Worm (Caenorhabditis elegans) whole organism, late embryonic: Measurements from ENCODE around the gene asp-12.

Source experiments
- C08G9.2 ChIP-seq: sonication (generic microtip); optimal IDR thresholded peaks from 2 replicates; lab custom pipeline; 2016; ENCODE audit warnings: mild to moderate bottlenecking, missing genetic modification characterization, moderate library complexity, missing compliant biosample characterization
- C38D4.7 ChIP-seq: fragments of 200-800 bp; sonication (Bioruptor generic); optimal IDR thresholded peaks from 2 replicates; lab custom pipeline; 2018; ENCODE audit warnings: mild to moderate bottlenecking, missing genetic modification characterization, moderate library complexity, missing compliant biosample characterization
- F13H6.1 ChIP-seq: sonication (generic microtip); optimal IDR thresholded peaks from 2 replicates; lab custom pipeline; 2016; ENCODE audit warnings: missing genetic modification characterization, missing compliant biosample characterization
- ceh-14 ChIP-seq: sonication (generic microtip); optimal IDR thresholded peaks from 2 replicates; lab custom pipeline; 2016; ENCODE audit warnings: missing genotype, missing genetic modification characterization, missing compliant biosample characterization
- ceh-18 ChIP-seq: sonication (generic microtip); optimal IDR thresholded peaks from 2 replicates; lab custom pipeline; 2016; ENCODE audit warnings: missing genetic modification characterization, missing compliant biosample characterization
- ceh-2 ChIP-seq: sonication (generic microtip); optimal IDR thresholded peaks from 2 replicates; lab custom pipeline; 2016; ENCODE audit warnings: missing genotype, missing genetic modification characterization, missing compliant biosample characterization
- ceh-31 ChIP-seq: sonication (generic microtip); optimal IDR thresholded peaks from 2 replicates; lab custom pipeline; 2016; ENCODE audit warnings: missing genetic modification characterization, missing compliant biosample characterization
- ceh-34 ChIP-seq: sonication (generic microtip); optimal IDR thresholded peaks from 2 replicates; lab custom pipeline; 2016; ENCODE audit warnings: mild to moderate bottlenecking, missing genetic modification characterization, missing compliant biosample characterization
- ceh-45 ChIP-seq: fragments of 200-800 bp; sonication (Bioruptor generic); IDR thresholded peaks from 2 replicates; pipeline ENCODE4 v1.3.6; 2022; ENCODE audit warnings: missing genetic modification reagents, missing genetic modification characterization, missing compliant biosample characterization
- ceh-48 ChIP-seq: sonication (generic microtip); optimal IDR thresholded peaks from 2 replicates; lab custom pipeline; 2016; ENCODE audit warnings: missing genetic modification characterization, inconsistent platforms, missing compliant biosample characterization
- ceh-9 ChIP-seq: sonication (generic microtip); optimal IDR thresholded peaks from 2 replicates; lab custom pipeline; 2016; ENCODE audit warnings: mild to moderate bottlenecking, missing genetic modification characterization, inconsistent platforms, missing compliant biosample characterization
- che-1 ChIP-seq: sonication (generic microtip); optimal IDR thresholded peaks from 2 replicates; lab custom pipeline; 2016; ENCODE audit warnings: mild to moderate bottlenecking, missing genetic modification characterization, missing compliant biosample characterization
- dmd-4 ChIP-seq: sonication (generic microtip); optimal IDR thresholded peaks from 2 replicates; lab custom pipeline; 2016; ENCODE audit warnings: borderline replicate concordance, missing genetic modification characterization, missing compliant biosample characterization
- dve-1 ChIP-seq: sonication (generic microtip); optimal IDR thresholded peaks from 2 replicates; lab custom pipeline; 2017; ENCODE audit warnings: antibody characterized with exemption, mild to moderate bottlenecking, missing genetic modification characterization, missing compliant biosample characterization
- elt-2 ChIP-seq: sonication (generic microtip); optimal IDR thresholded peaks from 2 replicates; lab custom pipeline; 2016; ENCODE audit warnings: missing genetic modification reagents, missing genetic modification characterization, missing compliant biosample characterization
- eyg-1 ChIP-seq: sonication (generic microtip); optimal IDR thresholded peaks from 2 replicates; lab custom pipeline; 2016; ENCODE audit warnings: missing genotype, missing genetic modification characterization, missing compliant biosample characterization
- fkh-10 ChIP-seq: fragments of 150-350 bp; optimal IDR thresholded peaks from 2 replicates; lab custom pipeline; 2014; ENCODE audit warnings: missing biosample characterization, missing genetic modification reagents, missing genetic modification characterization
- hlh-13 ChIP-seq: fragments of 200-800 bp; sonication (Bioruptor generic); optimal IDR thresholded peaks from 2 replicates; lab custom pipeline; 2018; ENCODE audit warnings: mild to moderate bottlenecking, missing genetic modification characterization, missing compliant biosample characterization
- hlh-6 ChIP-seq: sonication (generic microtip); optimal IDR thresholded peaks from 2 replicates; lab custom pipeline; 2016; ENCODE audit warnings: missing genotype, missing genetic modification characterization, missing compliant biosample characterization
- lim-6 ChIP-seq: sonication (generic microtip); optimal IDR thresholded peaks from 2 replicates; lab custom pipeline; 2016; ENCODE audit warnings: missing genetic modification characterization, missing compliant biosample characterization
- lin-11 ChIP-seq: fragments of 200-800 bp; sonication (Bioruptor generic); optimal IDR thresholded peaks from 2 replicates; lab custom pipeline; 2018; ENCODE audit warnings: mild to moderate bottlenecking, missing genetic modification characterization, missing compliant biosample characterization
- madf-2 ChIP-seq: sonication (generic microtip); optimal IDR thresholded peaks from 2 replicates; lab custom pipeline; 2017; ENCODE audit warnings: missing genetic modification characterization, missing compliant biosample characterization
- mec-3 ChIP-seq: sonication (generic microtip); optimal IDR thresholded peaks from 2 replicates; lab custom pipeline; 2016; ENCODE audit warnings: borderline replicate concordance, missing genetic modification characterization, missing compliant biosample characterization
- odd-2 ChIP-seq: sonication (generic microtip); optimal IDR thresholded peaks from 2 replicates; lab custom pipeline; 2017; ENCODE audit warnings: antibody characterized with exemption, mild to moderate bottlenecking, missing genetic modification characterization, missing compliant biosample characterization
- pat-9 ChIP-seq: fragments of 200-800 bp; sonication (Bioruptor generic); optimal IDR thresholded peaks from 2 replicates; lab custom pipeline; 2018; ENCODE audit warnings: mild to moderate bottlenecking, missing genetic modification characterization, moderate library complexity, missing compliant biosample characterization
- pha-2 ChIP-seq: sonication (generic microtip); optimal IDR thresholded peaks from 2 replicates; lab custom pipeline; 2017; ENCODE audit warnings: mild to moderate bottlenecking, missing genetic modification characterization, missing compliant biosample characterization
- pha-4 ChIP-seq: fragments of 150-350 bp; optimal IDR thresholded peaks from 2 replicates; lab custom pipeline; 2018; ENCODE audit warnings: missing biosample characterization, missing genetic modification reagents, missing genetic modification characterization
- ref-2 ChIP-seq: sonication (generic microtip); optimal IDR thresholded peaks from 2 replicates; lab custom pipeline; 2016; ENCODE audit warnings: missing genetic modification characterization, missing compliant biosample characterization
- rnt-1 ChIP-seq: sonication (generic microtip); optimal IDR thresholded peaks from 2 replicates; lab custom pipeline; 2016; ENCODE audit warnings: missing genetic modification characterization, missing compliant biosample characterization
- sox-2 ChIP-seq: fragments of 200-800 bp; sonication (Bioruptor generic); IDR thresholded peaks from 2 replicates; pipeline ENCODE4 v1.3.6; 2022; ENCODE audit warnings: missing genetic modification reagents, missing genetic modification characterization, missing compliant biosample characterization
- sox-4 ChIP-seq: sonication (generic microtip); optimal IDR thresholded peaks from 2 replicates; lab custom pipeline; 2017; ENCODE audit warnings: mild to moderate bottlenecking, missing genetic modification characterization, inconsistent platforms, missing compliant biosample characterization
- syd-9 ChIP-seq: sonication (generic microtip); optimal IDR thresholded peaks from 2 replicates; lab custom pipeline; 2016; ENCODE audit warnings: mild to moderate bottlenecking, missing genetic modification characterization, moderate library complexity, missing compliant biosample characterization
- unc-55 ChIP-seq: sonication (generic microtip); optimal IDR thresholded peaks from 2 replicates; lab custom pipeline; 2017; ENCODE audit warnings: missing biosample characterization, missing genetic modification reagents, missing genetic modification characterization
- zip-5 ChIP-seq: sonication (generic microtip); optimal IDR thresholded peaks from 2 replicates; lab custom pipeline; 2016; ENCODE audit warnings: missing genetic modification characterization, missing compliant biosample characterization

asp-12 gene

ce11 chrV:8263466-8263865 is 5.5 kb upstream of the asp-12 start, which contains the start of gene C16D9.8:
Gene C16D9.8, minus strand, starts transcription at chrV:8263566.
- TF ChIP-seq pha-2 (tag; lab: Kevin White, UChicago) (no peak), ceh-31 (tag; lab: Kevin White, UChicago) (no peak)

ce11 chrV:8263941-8264340 is 5.1 kb upstream of the asp-12 start, which contains the start of gene C16D9.9:
Gene C16D9.9, plus strand, starts transcription at chrV:8264241.
- TF ChIP-seq fkh-10 (GFP tag; lab: Kevin White, UChicago) (no peak), dmd-4 (no peak), lim-6 (tag; lab: Kevin White, UChicago) (no peak), pha-4 (tag; lab: Kevin White, UChicago) (no peak), hlh-6 (tag; lab: Kevin White, UChicago) (no peak), ceh-48 (tag; lab: Kevin White, UChicago) (no peak), sox-2 (no peak), ceh-18 (no peak), pat-9 (tag; lab: Kevin White, UChicago) (no peak), che-1 (tag; lab: Kevin White, UChicago) (no peak), ceh-34 (tag; lab: Kevin White, UChicago) (no peak), ceh-45 (no peak), lin-11 (tag; lab: Kevin White, UChicago) (no peak), C38D4.7 (GFP tag; lab: Kevin White, UChicago) (no peak), syd-9 (tag; lab: Kevin White, UChicago) (no peak), eyg-1 (tag; lab: Kevin White, UChicago) (no peak), mec-3 (tag; lab: Kevin White, UChicago) (no peak), sox-4 (tag; lab: Kevin White, UChicago) (no peak)

- no peak for TF ChIP-seq dve-1 (tag; lab: Kevin White, UChicago)
- TF ChIP-seq ceh-18, result no peak
- TF ChIP-seq rnt-1 (tag; lab: Kevin White, UChicago), result no peak
- TF ChIP-seq elt-2 (tag; lab: Kevin White, UChicago), result no peak
- no peak for TF ChIP-seq che-1 (tag; lab: Kevin White, UChicago)
- no peak for TF ChIP-seq sox-4 (tag; lab: Kevin White, UChicago)
- TF ChIP-seq F13H6.1, result no peak
- TF ChIP-seq ceh-14 (tag; lab: Kevin White, UChicago), result no peak
- TF ChIP-seq ceh-9 (tag; lab: Kevin White, UChicago), result no peak
- no peak for TF ChIP-seq ceh-34 (tag; lab: Kevin White, UChicago)
- no peak for TF ChIP-seq odd-2 (tag; lab: Kevin White, UChicago)
- no peak for TF ChIP-seq zip-5 (tag; lab: Kevin White, UChicago)
- no peak for TF ChIP-seq C08G9.2 (tag; lab: Kevin White, UChicago)
- TF ChIP-seq mec-3 (tag; lab: Kevin White, UChicago), result no peak
- TF ChIP-seq sox-2, result no peak
- no peak for TF ChIP-seq ceh-2
- no peak for TF ChIP-seq hlh-13
- no peak for TF ChIP-seq pha-4 (tag; lab: Kevin White, UChicago)
- no peak for TF ChIP-seq madf-2
Measured at ce11 chrV:8266232-8266631, 2.8 kb upstream of the asp-12 start, which contains the start of gene F21F8.5. Gene F21F8.5, minus strand, starts transcription at chrV:8266332.

ce11 chrV:8267275-8267674 is 1.7 kb upstream of the asp-12 start:
- TF ChIP-seq unc-55 (GFP tag; lab: Kevin White, UChicago) (no peak), eyg-1 (tag; lab: Kevin White, UChicago) (no peak), ceh-48 (tag; lab: Kevin White, UChicago) (no peak), elt-2 (tag; lab: Kevin White, UChicago) (peak; percentile 77)

- no peak for TF ChIP-seq ref-2
- TF ChIP-seq eyg-1 (tag; lab: Kevin White, UChicago), result no peak
- TF ChIP-seq F13H6.1, result no peak
- no peak for TF ChIP-seq pat-9 (tag; lab: Kevin White, UChicago)
Measured at ce11 chrV:8269878-8270277, 868 bp downstream of the asp-12 start.
